Fruit fly (Drosophila melanogaster) whole organism, adult: ENCODE data around the gene CG7483.

ENCODE experiments used
- CG1620 ChIP-seq: fragments of 200-800 bp; sonication (Bioruptor generic); optimal IDR thresholded peaks from 2 replicates; lab custom pipeline; 2016; ENCODE audit warnings: missing biosample characterization, missing genetic modification characterization
- CG33017 ChIP-seq: fragments of 200-800 bp; sonication (Bioruptor generic); optimal IDR thresholded peaks from 2 replicates; lab custom pipeline; 2018; ENCODE audit warnings: missing biosample characterization, mild to moderate bottlenecking, missing genetic modification characterization, moderate library complexity
- CG5204 ChIP-seq: fragments of 200-800 bp; sonication (Bioruptor generic); optimal IDR thresholded peaks from 2 replicates; lab custom pipeline; 2016; ENCODE audit warnings: missing biosample characterization, missing genetic modification characterization
- CG7045 ChIP-seq: fragments of 200-800 bp; sonication (Bioruptor generic); optimal IDR thresholded peaks from 2 replicates; lab custom pipeline; 2017; ENCODE audit warnings: missing biosample characterization, mild to moderate bottlenecking, missing genetic modification characterization
- CG7101 ChIP-seq: fragments of 200-800 bp; sonication (Bioruptor generic); optimal IDR thresholded peaks from 2 replicates; lab custom pipeline; 2018; ENCODE audit warnings: missing biosample characterization, mild to moderate bottlenecking, missing genetic modification characterization, moderate library complexity
- Crg-1 ChIP-seq: fragments of 200-800 bp; sonication (Bioruptor generic); optimal IDR thresholded peaks from 2 replicates; lab custom pipeline; 2016; ENCODE audit warnings: missing biosample characterization, missing genetic modification characterization
- Hr96 ChIP-seq: fragments of 200-800 bp; sonication (Bioruptor generic); optimal IDR thresholded peaks from 2 replicates; lab custom pipeline; 2016; ENCODE audit warnings: missing biosample characterization, missing genetic modification characterization
- cnc ChIP-seq, 2 experiments: fragments of >200 bp; optimal IDR thresholded peaks; 2 replicates each; lab custom pipeline; 2017
- kay ChIP-seq: fragments of 200-800 bp; sonication (Bioruptor generic); peaks from one replicate; lab custom pipeline; 2016; ENCODE audit warnings: missing biosample characterization, missing genetic modification characterization, borderline replicate concordance
- ovo ChIP-seq: fragments of 200-800 bp; sonication (Bioruptor generic); optimal IDR thresholded peaks from 2 replicates; lab custom pipeline; 2016; ENCODE audit warnings: missing biosample characterization, missing genetic modification characterization
- tj ChIP-seq: fragments of 200-800 bp; sonication (Bioruptor generic); optimal IDR thresholded peaks from 3 replicates; lab custom pipeline; 2017; ENCODE audit warnings: missing biosample characterization, mild to moderate bottlenecking, missing genetic modification characterization, moderate library complexity

DNA sequence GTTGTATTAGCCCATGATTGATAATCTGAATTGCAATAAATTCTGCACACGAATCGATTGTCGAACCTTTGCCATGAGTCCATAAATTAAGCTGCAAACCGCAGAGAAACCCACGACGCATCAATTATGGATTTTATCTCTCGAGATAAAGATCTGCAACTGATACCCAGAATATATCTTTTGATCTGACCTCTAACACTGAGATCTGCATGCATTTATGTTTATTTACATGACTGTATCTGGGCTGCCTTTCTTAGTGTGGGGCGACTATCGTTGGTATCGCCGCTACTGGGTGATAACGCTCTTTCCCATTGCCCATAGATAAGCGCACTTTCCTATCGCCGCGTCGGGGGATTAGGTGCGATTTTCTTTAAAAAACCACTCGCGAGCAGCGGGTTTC lies 4.2 kb downstream of the CG7483 start, which contains the start of gene Ctr1B:
- TF ChIP-seq Hr96 (no peak), tj (GFP tag; lab: Kevin White, UChicago) (no peak), kay (no peak), Crg-1 (GFP tag; lab: Kevin White, UChicago) (no peak), CG7101 (tag; lab: Kevin White, UChicago) (no peak), cnc (optimal IDR thresholded peaks at IDR 0.05; lab: Kevin White, UChicago) (no peak), CG5204 (GFP tag; lab: Kevin White, UChicago) (no peak), ovo (GFP tag; lab: Kevin White, UChicago) (no peak), CG1620 (GFP tag; lab: Kevin White, UChicago) (no peak), CG33017 (tag; lab: Kevin White, UChicago) (no peak), CG7045 (GFP tag; lab: Kevin White, UChicago) (no peak)
